Worm (Caenorhabditis elegans) whole organism, L3 larva: ENCODE results near the gene tag-209.
A peak's percentile ranks its signal among the peaks of the same experiment; 100 is the strongest.

Experiments used
- R02D3.7 ChIP-seq: fragments of 150-350 bp; optimal IDR thresholded peaks from 2 replicates; lab custom pipeline; 2014; ENCODE audit warnings: missing biosample characterization, missing genetic modification characterization
- ZK546.5 ChIP-seq: sonication (generic microtip); optimal IDR thresholded peaks from 2 replicates; lab custom pipeline; 2017; ENCODE audit warnings: missing biosample characterization, missing genetic modification characterization
- aly-2 ChIP-seq: fragments of 150-350 bp; optimal IDR thresholded peaks from 2 replicates; lab custom pipeline; 2014; ENCODE audit warnings: missing biosample characterization, missing genetic modification characterization
- ama-1 ChIP-seq: fragments of 150-350 bp; optimal IDR thresholded peaks from 2 replicates; lab custom pipeline; 2018
- ceh-16 ChIP-seq: sonication (generic microtip); optimal IDR thresholded peaks from 2 replicates; lab custom pipeline; 2017; ENCODE audit warnings: missing biosample characterization, missing genetic modification characterization
- ceh-28 ChIP-seq: fragments of 150-350 bp; optimal IDR thresholded peaks from 2 replicates; lab custom pipeline; 2014; ENCODE audit warnings: missing biosample characterization, missing genetic modification reagents, missing genetic modification characterization
- ceh-82 ChIP-seq: fragments of 150-350 bp; optimal IDR thresholded peaks from 2 replicates; lab custom pipeline; 2014; ENCODE audit warnings: missing biosample characterization, missing genetic modification characterization
- ceh-9 ChIP-seq: sonication (generic microtip); optimal IDR thresholded peaks from 2 replicates; lab custom pipeline; 2018; ENCODE audit warnings: missing biosample characterization, missing genetic modification characterization
- egl-27 ChIP-seq: sonication (generic microtip); optimal IDR thresholded peaks from 4 replicates; lab custom pipeline; 2017; ENCODE audit warnings: missing biosample characterization, missing genetic modification reagents, missing genetic modification characterization
- egl-5 ChIP-seq: fragments of 150-350 bp; optimal IDR thresholded peaks from 2 replicates; lab custom pipeline; 2017; ENCODE audit warnings: missing biosample characterization, missing genetic modification reagents, missing genetic modification characterization, inconsistent platforms
- elt-1 ChIP-seq: fragments of 150-350 bp; optimal IDR thresholded peaks from 2 replicates; lab custom pipeline; 2014; ENCODE audit warnings: missing biosample characterization, missing genetic modification characterization
- elt-2 ChIP-seq: sonication (generic microtip); optimal IDR thresholded peaks from 2 replicates; lab custom pipeline; 2016; ENCODE audit warnings: missing genetic modification reagents, mild to moderate bottlenecking, missing genetic modification characterization, missing compliant biosample characterization
- elt-3 ChIP-seq, 3 experiments: fragments of 150-350 bp in 1 of 3; sonication (generic microtip) in 2 of 3; optimal IDR thresholded peaks; 2 replicates in 2 of 3; 4 replicates in 1 of 3; lab custom pipeline; 2014 to 2017; ENCODE audit warnings: missing biosample characterization in 3 of 3, missing genetic modification characterization in 3 of 3
- eor-1 ChIP-seq, 2 experiments: fragments of 150-350 bp; optimal IDR thresholded peaks; 2 replicates each; lab custom pipeline; 2014 to 2018; ENCODE audit warnings: missing biosample characterization in 2 of 2, missing genetic modification characterization in 2 of 2
- fkh-10 ChIP-seq: sonication (generic microtip); optimal IDR thresholded peaks from 2 replicates; lab custom pipeline; 2017; ENCODE audit warnings: missing biosample characterization, missing genetic modification reagents, missing genetic modification characterization
- fkh-2 ChIP-seq: fragments of 150-350 bp; optimal IDR thresholded peaks from 2 replicates; lab custom pipeline; 2014; ENCODE audit warnings: missing biosample characterization, missing genetic modification reagents, missing genetic modification characterization
- fos-1 ChIP-seq: fragments of 150-350 bp; optimal IDR thresholded peaks from 2 replicates; lab custom pipeline; 2014; ENCODE audit warnings: missing biosample characterization, missing genetic modification characterization
- hmg-11 ChIP-seq: sonication (generic microtip); optimal IDR thresholded peaks from 2 replicates; lab custom pipeline; 2016; ENCODE audit warnings: missing genetic modification characterization, missing compliant biosample characterization
- lin-15B ChIP-seq: fragments of 150-350 bp; optimal IDR thresholded peaks from 2 replicates; lab custom pipeline; 2014; ENCODE audit warnings: missing biosample characterization, missing genetic modification characterization
- lin-39 ChIP-seq: fragments of 150-350 bp; optimal IDR thresholded peaks from 2 replicates; lab custom pipeline; 2018; ENCODE audit warnings: missing biosample characterization, missing genetic modification reagents, missing genetic modification characterization
- lsy-12 ChIP-seq: sonication (generic microtip); optimal IDR thresholded peaks from 2 replicates; lab custom pipeline; 2016; ENCODE audit warnings: mild to moderate bottlenecking, missing genetic modification characterization, missing compliant biosample characterization
- mdl-1 ChIP-seq: fragments of 150-350 bp; optimal IDR thresholded peaks from 2 replicates; lab custom pipeline; 2014; ENCODE audit warnings: missing biosample characterization, missing genetic modification characterization
- mml-1 ChIP-seq: fragments of 150-350 bp; sonication (generic microtip); optimal IDR thresholded peaks from 3 replicates; lab custom pipeline; 2014; ENCODE audit warnings: missing biosample characterization, missing genetic modification characterization
- nfya-1 ChIP-seq: sonication (generic microtip); optimal IDR thresholded peaks from 2 replicates; lab custom pipeline; 2017; ENCODE audit warnings: missing genetic modification characterization, mild to moderate bottlenecking, missing compliant biosample characterization, antibody characterized with exemption, moderate library complexity; ENCODE audit not compliant: insufficient read depth
- nhr-23 ChIP-seq: fragments of 150-350 bp; optimal IDR thresholded peaks from 2 replicates; lab custom pipeline; 2014; ENCODE audit warnings: missing biosample characterization, missing genetic modification reagents, missing genetic modification characterization
- nhr-28 ChIP-seq: fragments of 150-350 bp; optimal IDR thresholded peaks from 2 replicates; lab custom pipeline; 2014; ENCODE audit warnings: missing biosample characterization, missing genetic modification characterization
- nhr-43 ChIP-seq: sonication (generic microtip); optimal IDR thresholded peaks from 2 replicates; lab custom pipeline; 2016; ENCODE audit warnings: mild to moderate bottlenecking, missing genetic modification characterization, missing compliant biosample characterization; ENCODE audit not compliant: poor library complexity, severe bottlenecking
- nhr-67 ChIP-seq: fragments of 150-350 bp; optimal IDR thresholded peaks from 2 replicates; lab custom pipeline; 2014; ENCODE audit warnings: missing biosample characterization, missing genetic modification characterization
- nhr-76 ChIP-seq: fragments of 150-350 bp; sonication (generic microtip); optimal IDR thresholded peaks from 5 replicates; lab custom pipeline; 2014; ENCODE audit warnings: missing biosample characterization, missing genetic modification characterization
- nhr-77 ChIP-seq: fragments of 150-350 bp; optimal IDR thresholded peaks from 2 replicates; lab custom pipeline; 2014; ENCODE audit warnings: missing biosample characterization, missing genetic modification characterization
- pha-4 ChIP-seq: fragments of 150-350 bp; optimal IDR thresholded peaks from 2 replicates; lab custom pipeline; 2014; ENCODE audit warnings: missing biosample characterization, missing genetic modification reagents, missing genetic modification characterization
- pqm-1 ChIP-seq: fragments of 150-350 bp; optimal IDR thresholded peaks from 2 replicates; lab custom pipeline; 2017; ENCODE audit warnings: missing biosample characterization, missing genetic modification characterization, inconsistent platforms
- skn-1 ChIP-seq: fragments of 150-350 bp; optimal IDR thresholded peaks from 2 replicates; lab custom pipeline; 2014; ENCODE audit warnings: missing biosample characterization, missing genetic modification characterization
- snpc-4 ChIP-seq: fragments of 150-350 bp; optimal IDR thresholded peaks from 2 replicates; lab custom pipeline; 2014; ENCODE audit warnings: missing biosample characterization, missing genetic modification characterization
- tbx-2 ChIP-seq: sonication (generic microtip); optimal IDR thresholded peaks from 2 replicates; lab custom pipeline; 2016; ENCODE audit warnings: mild to moderate bottlenecking, missing genetic modification characterization, missing compliant biosample characterization
- unc-62 ChIP-seq: fragments of 150-350 bp; sonication (generic microtip); optimal IDR thresholded peaks from 4 replicates; lab custom pipeline; 2014; ENCODE audit warnings: missing biosample characterization, missing genetic modification reagents, missing genetic modification characterization
- zag-1 ChIP-seq: fragments of 150-350 bp; optimal IDR thresholded peaks from 2 replicates; lab custom pipeline; 2014; ENCODE audit warnings: missing biosample characterization, missing genetic modification characterization
- ztf-11 ChIP-seq: fragments of 150-350 bp; optimal IDR thresholded peaks from 2 replicates; lab custom pipeline; 2014; ENCODE audit warnings: missing biosample characterization, missing genetic modification characterization
- ztf-4 ChIP-seq: fragments of 150-350 bp; optimal IDR thresholded peaks from 2 replicates; lab custom pipeline; 2014; ENCODE audit warnings: missing biosample characterization, missing genetic modification characterization

The tag-209 gene

ce11 chrII:10787240-10787639 lies at the start of gene tag-209:
Gene tag-209 (plus strand): TSS chrII:10787312.
- no peak for TF ChIP-seq pha-4 (tag; lab: Kevin White, UChicago)
- TF ChIP-seq nhr-43 (tag; lab: Kevin White, UChicago), result no peak
- TF ChIP-seq nhr-67 (tag; lab: Kevin White, UChicago), result no peak
- no peak for TF ChIP-seq nhr-28
- TF ChIP-seq ztf-4 (tag; lab: Kevin White, UChicago), result no peak
- TF ChIP-seq ztf-11 (tag; lab: Kevin White, UChicago), result no peak
- no peak for TF ChIP-seq ceh-16
- no peak for TF ChIP-seq mdl-1 (tag; lab: Kevin White, UChicago)
- no peak for TF ChIP-seq eor-1 (tag; optimal IDR thresholded peaks at IDR 0.05; lab: Kevin White, UChicago)
- TF ChIP-seq aly-2 (tag; lab: Kevin White, UChicago), result no peak
- no peak for TF ChIP-seq unc-62 (GFP tag; lab: Kevin White, UChicago)
- no peak for TF ChIP-seq elt-2 (tag; lab: Kevin White, UChicago)
- TF ChIP-seq nhr-77, result no peak
- no peak for TF ChIP-seq fkh-10 (GFP tag; lab: Kevin White, UChicago)
- TF ChIP-seq lsy-12 (tag; lab: Kevin White, UChicago), result no peak
- TF ChIP-seq snpc-4 (tag; lab: Kevin White, UChicago), result no peak
- no peak for TF ChIP-seq fos-1 (tag; lab: Kevin White, UChicago)
- no peak for TF ChIP-seq ceh-82
- TF ChIP-seq, all 47 proteins: peak for 0

ce11 chrII:10744801-10745200 lies 42.3 kb upstream of the tag-209 start:
- TF ChIP-seq lin-15B (tag; lab: Kevin White, UChicago) (peak; percentile 18), unc-62 (GFP tag; lab: Kevin White, UChicago) (no peak), skn-1 (tag; lab: Kevin White, UChicago) (no peak), nfya-1 (tag; lab: Kevin White, UChicago) (peak; percentile 44), lin-39 (tag; lab: Kevin White, UChicago) (peak; percentile 81), ceh-9 (no peak), hmg-11 (peak; percentile 44)

- TF ChIP-seq aly-2 (tag; lab: Kevin White, UChicago) (no peak), fkh-10 (GFP tag; lab: Kevin White, UChicago) (peak; percentile 94), ZK546.5 (no peak)
Observed at ce11 chrII:10753694-10754093, 33.4 kb upstream of the tag-209 start.

- TF ChIP-seq nhr-67 (tag; lab: Kevin White, UChicago), result no peak
- peak; percentile 33 for TF ChIP-seq hmg-11
- TF ChIP-seq unc-62 (GFP tag; lab: Kevin White, UChicago), result no peak
Observed at ce11 chrII:10755455-10755854, 31.7 kb upstream of the tag-209 start.

ce11 chrII:10758951-10759350 lies 28.2 kb upstream of the tag-209 start:
- TF ChIP-seq ztf-11 (tag; lab: Kevin White, UChicago) (no peak), egl-5 (tag; lab: Kevin White, UChicago) (no peak), fkh-10 (GFP tag; lab: Kevin White, UChicago) (peak; percentile 54), nfya-1 (tag; lab: Kevin White, UChicago) (peak; percentile 38)
- TF ChIP-seq, all 47 proteins: peak for 2

- TF ChIP-seq eor-1 (tag; optimal IDR thresholded peaks at IDR 0.05; lab: Kevin White, UChicago) (no peak), ama-1 (no peak)
Observed at ce11 chrII:10759425-10759824, 27.7 kb upstream of the tag-209 start.

ce11 chrII:10760801-10761200 lies 26.3 kb upstream of the tag-209 start:
- TF ChIP-seq snpc-4 (tag; lab: Kevin White, UChicago), result no peak
- TF ChIP-seq nhr-77, result no peak
- no peak for TF ChIP-seq ceh-16
- TF ChIP-seq egl-27 (tag; lab: Kevin White, UChicago), result no peak
- TF ChIP-seq lin-15B (tag; lab: Kevin White, UChicago), result no peak
- TF ChIP-seq elt-3 (tag; optimal IDR thresholded peaks at IDR 0.05; lab: Kevin White, UChicago), result no peak
- no peak for TF ChIP-seq R02D3.7 (tag; lab: Kevin White, UChicago)
- no peak for TF ChIP-seq pqm-1 (tag; lab: Kevin White, UChicago)
- no peak for TF ChIP-seq unc-62 (GFP tag; lab: Kevin White, UChicago)
- no peak for TF ChIP-seq ceh-28 (tag; lab: Kevin White, UChicago)
- no peak for TF ChIP-seq nhr-23 (tag; lab: Kevin White, UChicago)
- no peak for TF ChIP-seq fkh-2 (tag; lab: Kevin White, UChicago)
- no peak for TF ChIP-seq elt-1 (tag; lab: Kevin White, UChicago)
- no peak for TF ChIP-seq zag-1 (tag; lab: Kevin White, UChicago)
- TF ChIP-seq skn-1 (tag; lab: Kevin White, UChicago), result no peak
- no peak for TF ChIP-seq ztf-11 (tag; lab: Kevin White, UChicago)
- no peak for TF ChIP-seq nhr-76 (tag; lab: Kevin White, UChicago)
- no peak for TF ChIP-seq mml-1
- no peak for TF ChIP-seq tbx-2 (tag; lab: Kevin White, UChicago)
- TF ChIP-seq nhr-67 (tag; lab: Kevin White, UChicago), result no peak
- TF ChIP-seq, all 47 proteins: peak for 0
